Fruit fly (Drosophila melanogaster) whole organism, embryonic: ENCODE data around the gene CG7943.

ENCODE experiments used
- Antp ChIP-seq: fragments of 200-800 bp; sonication (Bioruptor generic); optimal IDR thresholded peaks from 3 replicates; lab custom pipeline; 2016; ENCODE audit warnings: missing biosample characterization, missing genetic modification characterization
- Atf-2 ChIP-seq: fragments of 200-800 bp; sonication (Bioruptor generic); optimal IDR thresholded peaks from 2 replicates; lab custom pipeline; 2016; ENCODE audit warnings: missing biosample characterization, missing genetic modification characterization
- Bgb ChIP-seq: fragments of 200-800 bp; sonication (Bioruptor generic); IDR thresholded peaks from 2 replicates; pipeline ENCODE4 v1.3.6; 2022; ENCODE audit warnings: missing biosample characterization, missing genetic modification characterization; ENCODE audit not compliant: partially characterized antibody
- BtbVII ChIP-seq: fragments of 200-800 bp; sonication (Bioruptor generic); optimal IDR thresholded peaks from 3 replicates; lab custom pipeline; 2017; ENCODE audit warnings: missing biosample characterization, mild to moderate bottlenecking, missing genetic modification characterization
- CG12071 ChIP-seq: fragments of 200-800 bp; sonication (Bioruptor generic); optimal IDR thresholded peaks from 3 replicates; lab custom pipeline; 2018; ENCODE audit warnings: missing biosample characterization, mild to moderate bottlenecking, missing genetic modification characterization
- CG13894 ChIP-seq: fragments of 200-800 bp; sonication (Bioruptor generic); optimal IDR thresholded peaks from 3 replicates; lab custom pipeline; 2018; ENCODE audit warnings: missing biosample characterization, mild to moderate bottlenecking, missing genetic modification characterization, moderate library complexity
- CG14014 ChIP-seq: fragments of 200-800 bp; sonication (Bioruptor generic); IDR thresholded peaks from 2 replicates; pipeline ENCODE4 v1.3.6; 2022; ENCODE audit warnings: missing biosample characterization, missing genetic modification characterization
- CG14050 ChIP-seq: fragments of 200-800 bp; sonication (Bioruptor generic); IDR thresholded peaks from 3 replicates; pipeline ENCODE4 v1.3.6; 2022; ENCODE audit warnings: missing biosample characterization, missing genetic modification characterization
- CG14860 ChIP-seq: fragments of 200-800 bp; sonication (Bioruptor generic); IDR thresholded peaks from 3 replicates; pipeline ENCODE4 v1.3.6; 2022; ENCODE audit warnings: missing biosample characterization, missing genetic modification characterization; ENCODE audit not compliant: partially characterized antibody
- CG1529 ChIP-seq: fragments of 200-800 bp; sonication (Bioruptor generic); optimal IDR thresholded peaks from 3 replicates; lab custom pipeline; 2018; ENCODE audit warnings: missing biosample characterization, missing genetic modification characterization
- CG15601 ChIP-seq: fragments of 200-800 bp; sonication (Bioruptor generic); optimal IDR thresholded peaks from 3 replicates; lab custom pipeline; 2019; ENCODE audit warnings: missing biosample characterization, mild to moderate bottlenecking, missing genetic modification characterization, moderate library complexity
- CG17186 ChIP-seq: fragments of 200-800 bp; sonication (Bioruptor generic); optimal IDR thresholded peaks from 3 replicates; lab custom pipeline; 2017; ENCODE audit warnings: missing biosample characterization, missing genetic modification reagents, missing genetic modification characterization
- CG17359 ChIP-seq: fragments of 200-800 bp; sonication (Bioruptor generic); optimal IDR thresholded peaks from 3 replicates; lab custom pipeline; 2018; ENCODE audit warnings: missing biosample characterization, mild to moderate bottlenecking, missing genetic modification characterization, moderate library complexity
- CG17361 ChIP-seq: fragments of 200-800 bp; sonication (Bioruptor generic); IDR thresholded peaks from 3 replicates; pipeline ENCODE4 v1.3.6; 2022; ENCODE audit warnings: missing biosample characterization, missing genetic modification characterization
- CG17829 ChIP-seq: fragments of 200-800 bp; optimal IDR thresholded peaks from 2 replicates; lab custom pipeline; 2019; ENCODE audit warnings: missing biosample characterization, mild to moderate bottlenecking, missing genetic modification characterization, moderate library complexity
- CG1832 ChIP-seq: fragments of 200-800 bp; sonication (Bioruptor generic); optimal IDR thresholded peaks from 2 replicates; lab custom pipeline; 2017; ENCODE audit warnings: missing biosample characterization, mild to moderate bottlenecking, missing genetic modification characterization, inconsistent platforms
- CG2712 ChIP-seq: fragments of 200-800 bp; optimal IDR thresholded peaks from 3 replicates; lab custom pipeline; 2019; ENCODE audit warnings: missing biosample characterization, mild to moderate bottlenecking, missing genetic modification characterization, moderate library complexity
- CG32767 ChIP-seq: fragments of 200-800 bp; sonication (Bioruptor generic); IDR thresholded peaks from 2 replicates; pipeline ENCODE4 v1.3.6; 2022; ENCODE audit warnings: missing biosample characterization, missing genetic modification characterization
- CG3726 ChIP-seq: fragments of 200-800 bp; sonication (Bioruptor generic); IDR thresholded peaks from 3 replicates; pipeline ENCODE4, ENCODE4 v1.3.6; 2022; ENCODE audit warnings: missing biosample characterization, missing genetic modification characterization
- CG6854 ChIP-seq: fragments of 200-800 bp; sonication (Bioruptor generic); optimal IDR thresholded peaks from 3 replicates; lab custom pipeline; 2017; ENCODE audit warnings: missing biosample characterization, mild to moderate bottlenecking, missing genetic modification characterization
- CG7786 ChIP-seq: fragments of 200-800 bp; sonication (Bioruptor generic); optimal IDR thresholded peaks from 2 replicates; lab custom pipeline; 2016; ENCODE audit warnings: missing biosample characterization, missing genetic modification characterization
- CG7839 ChIP-seq: fragments of 200-800 bp; sonication (Bioruptor generic); optimal IDR thresholded peaks from 3 replicates; lab custom pipeline; 2018; ENCODE audit warnings: missing biosample characterization, mild to moderate bottlenecking, missing genetic modification characterization, moderate library complexity
- CG8089 ChIP-seq: fragments of 200-800 bp; sonication (Bioruptor generic); optimal IDR thresholded peaks from 3 replicates; lab custom pipeline; 2016; ENCODE audit warnings: missing biosample characterization, missing genetic modification characterization
- CG8281 ChIP-seq: fragments of 200-800 bp; sonication (Bioruptor generic); optimal IDR thresholded peaks from 2 replicates; lab custom pipeline; 2018; ENCODE audit warnings: missing biosample characterization, mild to moderate bottlenecking, missing genetic modification characterization, moderate library complexity
- Camta ChIP-seq: fragments of 200-800 bp; sonication (Bioruptor generic); optimal IDR thresholded peaks from 2 replicates; lab custom pipeline; 2016; ENCODE audit warnings: missing biosample characterization, missing genetic modification characterization
- Dp ChIP-seq: fragments of 200-800 bp; sonication (Bioruptor generic); optimal IDR thresholded peaks from 2 replicates; lab custom pipeline; 2018; ENCODE audit warnings: missing biosample characterization, mild to moderate bottlenecking, missing genetic modification characterization, moderate library complexity
- ERR ChIP-seq: fragments of 200-800 bp; sonication (Bioruptor generic); optimal IDR thresholded peaks from 2 replicates; lab custom pipeline; 2016; ENCODE audit warnings: missing biosample characterization, missing genetic modification characterization
- Fer1 ChIP-seq: fragments of 200-800 bp; sonication (Bioruptor generic); optimal IDR thresholded peaks from 2 replicates; lab custom pipeline; 2017; ENCODE audit warnings: missing biosample characterization, mild to moderate bottlenecking, missing genetic modification characterization
- NC2β ChIP-seq: fragments of 200-800 bp; sonication (Bioruptor generic); optimal IDR thresholded peaks from 2 replicates; lab custom pipeline; 2016; ENCODE audit warnings: missing biosample characterization, missing genetic modification characterization
- Trl ChIP-seq, 3 experiments: fragments of >200 bp in 2 of 3; fragments of 200-800 bp in 1 of 3; sonication (Bioruptor generic) in 1 of 3; optimal IDR thresholded peaks; 2 replicates in 1 of 3; 3 replicates in 2 of 3; lab custom pipeline; 2016 to 2017; ENCODE audit warnings: missing biosample characterization in 1 of 3, missing genetic modification characterization in 1 of 3
- YL-1 ChIP-seq: fragments of 200-800 bp; sonication (Bioruptor generic); optimal IDR thresholded peaks from 3 replicates; lab custom pipeline; 2017; ENCODE audit warnings: missing biosample characterization, mild to moderate bottlenecking, missing genetic modification characterization
- cad ChIP-seq: fragments of >200 bp; optimal IDR thresholded peaks from 2 replicates; lab custom pipeline; 2017; ENCODE audit warnings: missing biosample characterization, missing genetic modification characterization
- chif ChIP-seq, 2 experiments: fragments of 200-800 bp; sonication (Bioruptor generic); optimal IDR thresholded peaks; 3 replicates each; lab custom pipeline; 2016; ENCODE audit warnings: missing biosample characterization in 2 of 2, missing genetic modification characterization in 2 of 2
- gsb-n ChIP-seq: fragments of 200-800 bp; sonication (Bioruptor generic); optimal IDR thresholded peaks from 3 replicates; lab custom pipeline; 2018; ENCODE audit warnings: missing biosample characterization, mild to moderate bottlenecking, missing genetic modification characterization
- ham ChIP-seq: fragments of 200-800 bp; sonication (Bioruptor generic); IDR thresholded peaks from 2 replicates; pipeline ENCODE4 v1.3.6; 2022; ENCODE audit warnings: missing biosample characterization, missing genetic modification characterization
- her ChIP-seq: fragments of 200-800 bp; sonication (Bioruptor generic); optimal IDR thresholded peaks from 2 replicates; lab custom pipeline; 2016; ENCODE audit warnings: missing biosample characterization, missing genetic modification characterization
- hkb ChIP-seq, 2 experiments: fragments of 200-800 bp in 1 of 2; fragments of >200 bp in 1 of 2; sonication (Bioruptor generic) in 1 of 2; IDR thresholded peaks in 1 of 2; optimal IDR thresholded peaks in 1 of 2; 2 replicates each; pipeline versions ENCODE4 v1.3.6 to Lab custom; 2017 to 2022; ENCODE audit warnings: missing biosample characterization in 1 of 2, missing genetic modification characterization in 1 of 2
- lbe ChIP-seq: fragments of 200-800 bp; sonication (Bioruptor generic); optimal IDR thresholded peaks from 2 replicates; lab custom pipeline; 2016; ENCODE audit warnings: missing biosample characterization, mild to moderate bottlenecking, missing genetic modification characterization
- lov ChIP-seq, 2 experiments: fragments of 200-800 bp in 1 of 2; fragments of >200 bp in 1 of 2; sonication (Bioruptor generic) in 1 of 2; IDR thresholded peaks in 1 of 2; optimal IDR thresholded peaks in 1 of 2; 2 replicates in 1 of 2; 3 replicates in 1 of 2; pipeline versions ENCODE4 v1.3.6 to Lab custom; 2017 to 2022; ENCODE audit warnings: missing biosample characterization in 1 of 2, missing genetic modification characterization in 1 of 2
- luna ChIP-seq: fragments of 200-800 bp; sonication (Bioruptor generic); optimal IDR thresholded peaks from 2 replicates; lab custom pipeline; 2016; ENCODE audit warnings: missing biosample characterization, missing genetic modification characterization
- prd ChIP-seq, 3 experiments: fragments of >200 bp in 2 of 3; fragments of 200-800 bp in 1 of 3; sonication (Bioruptor generic) in 1 of 3; optimal IDR thresholded peaks in 2 of 3; IDR thresholded peaks in 1 of 3; 2 replicates in 2 of 3; 3 replicates in 1 of 3; pipeline versions ENCODE4 v1.3.6 to Lab custom; 2017 to 2022; ENCODE audit warnings: missing biosample characterization in 1 of 3, missing genetic modification characterization in 1 of 3
- sd ChIP-seq: fragments of 200-800 bp; sonication (Bioruptor generic); optimal IDR thresholded peaks from 3 replicates; lab custom pipeline; 2018; ENCODE audit warnings: missing biosample characterization, mild to moderate bottlenecking, missing genetic modification characterization, moderate library complexity
- ssp ChIP-seq: fragments of 200-800 bp; sonication (Bioruptor generic); IDR thresholded peaks from 2 replicates; pipeline ENCODE4 v1.3.6; 2022; ENCODE audit warnings: missing biosample characterization, missing genetic modification characterization
- tll ChIP-seq, 2 experiments: fragments of 200-800 bp in 1 of 2; fragments of >200 bp in 1 of 2; sonication (Bioruptor generic) in 1 of 2; optimal IDR thresholded peaks; 2 replicates each; lab custom pipeline; 2017 to 2019; ENCODE audit warnings: missing biosample characterization in 2 of 2, missing genetic modification characterization in 2 of 2, mild to moderate bottlenecking in 1 of 2, moderate library complexity in 1 of 2
- twi ChIP-seq: fragments of 200-800 bp; optimal IDR thresholded peaks from 2 replicates; lab custom pipeline; 2019; ENCODE audit warnings: missing biosample characterization, mild to moderate bottlenecking, missing genetic modification characterization, moderate library complexity

CG7943 gene

dm6 chr3R:30046029-30047001 is at the start of gene CG7943, which contains the start of gene RpL32 (continued):
- TF ChIP-seq CG17361 (GFP tag; lab: Robert Waterston, UW) (peak; percentile 96), Camta (GFP tag; lab: Kevin White, UChicago) (peak; percentile 98), CG6854 (GFP tag; lab: Kevin White, UChicago) (peak; percentile 93), twi (tag; lab: Kevin White, UChicago) (peak; percentile 70), YL-1 (GFP tag; lab: Kevin White, UChicago) (peak; percentile 96), CG12071 (GFP tag; lab: Kevin White, UChicago) (peak; percentile 94), ERR (GFP tag; lab: Kevin White, UChicago) (peak; percentile 91), Bgb (GFP tag; lab: Robert Waterston, UW) (peak; percentile 100), luna (GFP tag; lab: Kevin White, UChicago) (peak; percentile 96), CG8089 (GFP tag; lab: Kevin White, UChicago) (peak; percentile 91), ssp (GFP tag; lab: Robert Waterston, UW) (peak; percentile 91), ham (GFP tag; lab: Robert Waterston, UW) (peak; percentile 89), CG14050 (GFP tag; lab: Robert Waterston, UW) (peak; percentile 91), CG3726 (GFP tag; lab: Robert Waterston, UW) (peak; percentile 91), CG7786 (GFP tag; lab: Kevin White, UChicago) (peak; percentile 90), CG8281 (tag; lab: Kevin White, UChicago) (peak; percentile 60), BtbVII (peak; percentile 92), CG17829 (tag; lab: Kevin White, UChicago) (peak; percentile 93), lov (optimal IDR thresholded peaks at IDR 0.05; lab: Kevin White, UChicago) (no peak), lov (GFP tag; IDR thresholded peaks at IDR 0.05; lab: Robert Waterston, UW) (peak; percentile 94), cad (GFP tag; lab: Kevin White, UChicago) (peak; percentile 84), Trl (optimal IDR thresholded peaks at IDR 0.05; lab: Kevin White, UChicago) (no peak), Trl (GFP tag; optimal IDR thresholded peaks at IDR 0.05; lab: Kevin White, UChicago) (peak; percentile 98), CG1832 (GFP tag; lab: Kevin White, UChicago) (no peak), CG15601 (tag; lab: Kevin White, UChicago) (peak; percentile 83), gsb-n (tag; lab: Kevin White, UChicago) (peak; percentile 76), CG1529 (GFP tag; lab: Kevin White, UChicago) (peak; percentile 71), CG7839 (tag; lab: Kevin White, UChicago) (peak; percentile 85), Fer1 (peak; percentile 95), Dp (GFP tag; lab: Kevin White, UChicago) (peak; percentile 78), sd (tag; lab: Kevin White, UChicago) (peak; percentile 74), CG14860 (GFP tag; lab: Robert Waterston, UW) (peak; percentile 100), Atf-2 (peak; percentile 80), her (GFP tag; lab: Kevin White, UChicago) (peak; percentile 94), CG13894 (peak; percentile 91), CG17186 (GFP tag; lab: Kevin White, UChicago) (peak; percentile 99), NC2β (peak; percentile 98), CG32767 (GFP tag; lab: Robert Waterston, UW) (peak; percentile 85), tll (GFP tag; optimal IDR thresholded peaks at IDR 0.05; lab: Kevin White, UChicago) (peak; percentile 40 to 85), CG17359 (tag; lab: Kevin White, UChicago) (peak; percentile 93), CG2712 (peak; percentile 92), CG14014 (peak; percentile 96), hkb (optimal IDR thresholded peaks at IDR 0.05; lab: Kevin White, UChicago) (peak; percentile 62), hkb (GFP tag; IDR thresholded peaks at IDR 0.05; lab: Robert Waterston, UW) (peak; percentile 96), chif (GFP tag; optimal IDR thresholded peaks at IDR 0.05; lab: Kevin White, UChicago) (peak; percentile 80 to 97), Antp (GFP tag; lab: Kevin White, UChicago) (peak; percentile 98), lbe (GFP tag; lab: Kevin White, UChicago) (peak; percentile 95), prd (optimal IDR thresholded peaks at IDR 0.05; lab: Kevin White, UChicago) (no peak), prd (GFP tag; IDR thresholded peaks at IDR 0.05; lab: Robert Waterston, UW) (peak; percentile 97)
